Worm (Caenorhabditis elegans) whole organism, early embryonic: Measurements from ENCODE around the gene tps-2.

ENCODE experiments used
- F13C5.2 ChIP-seq: sonication (generic microtip); optimal IDR thresholded peaks from 2 replicates; lab custom pipeline; 2017; ENCODE audit warnings: mild to moderate bottlenecking, missing genetic modification characterization, inconsistent platforms, missing compliant biosample characterization
- ama-1 ChIP-seq: fragments of 150-350 bp; optimal IDR thresholded peaks from 2 replicates; lab custom pipeline; 2014
- ceh-13 ChIP-seq: fragments of 200-800 bp; sonication (Bioruptor generic); optimal IDR thresholded peaks from 2 replicates; lab custom pipeline; 2018; ENCODE audit warnings: mild to moderate bottlenecking, missing genetic modification characterization, missing compliant biosample characterization
- ceh-36 ChIP-seq: sonication (generic microtip); optimal IDR thresholded peaks from 2 replicates; lab custom pipeline; 2016; ENCODE audit warnings: missing genetic modification characterization, inconsistent platforms, missing compliant biosample characterization
- ets-7 ChIP-seq: sonication (generic microtip); optimal IDR thresholded peaks from 2 replicates; lab custom pipeline; 2016; ENCODE audit warnings: missing genotype, missing genetic modification characterization, missing compliant biosample characterization
- hmbx-1 ChIP-seq: sonication (generic microtip); optimal IDR thresholded peaks from 2 replicates; lab custom pipeline; 2016; ENCODE audit warnings: mild to moderate bottlenecking, missing genetic modification characterization, missing compliant biosample characterization
- pes-1 ChIP-seq: fragments of 200-800 bp; sonication (Bioruptor generic); IDR thresholded peaks from 2 replicates; pipeline ENCODE4 v1.3.6; 2022; ENCODE audit warnings: missing genetic modification reagents, missing genetic modification characterization, missing compliant biosample characterization
- scrt-1 ChIP-seq: fragments of 200-800 bp; sonication (Bioruptor generic); IDR thresholded peaks from 2 replicates; pipeline ENCODE4 v1.3.6; 2022; ENCODE audit warnings: missing genetic modification characterization, missing compliant biosample characterization
- tbx-11 ChIP-seq: fragments of 200-800 bp; sonication (Bioruptor generic); IDR thresholded peaks from 2 replicates; pipeline ENCODE4 v1.3.6; 2022; ENCODE audit warnings: missing genetic modification characterization, missing compliant biosample characterization
- tbx-37 ChIP-seq: fragments of 200-800 bp; sonication (Bioruptor generic); conservative IDR thresholded peaks from 2 replicates; pipeline ENCODE4 v1.3.6; 2022; ENCODE audit warnings: missing genetic modification reagents, missing genetic modification characterization, missing compliant biosample characterization

DNA sequence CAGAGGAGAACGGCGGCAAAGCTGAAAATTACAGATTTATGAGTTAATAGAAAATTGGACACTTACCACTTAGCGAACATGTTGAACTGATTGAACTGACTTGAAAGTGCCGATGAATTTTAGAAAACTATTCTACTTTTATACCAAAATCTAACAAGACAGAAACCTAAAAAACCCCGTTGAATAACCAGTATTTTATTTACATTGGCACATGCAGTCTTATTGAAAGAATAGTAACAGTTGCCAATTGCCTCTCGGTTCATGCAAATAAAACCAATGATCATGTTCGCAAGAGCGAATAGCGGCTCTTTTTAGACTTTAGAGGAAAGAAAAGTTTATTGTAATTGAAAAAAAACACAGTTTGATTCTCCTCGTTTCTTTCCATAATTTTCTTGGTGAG, 12.5 kb upstream of the tps-2 start, which contains the start of gene nspb-10:
- TF ChIP-seq ama-1 (lab: Kevin White, UChicago) (no peak), hmbx-1 (tag; lab: Kevin White, UChicago) (no peak), tbx-11 (GFP tag; lab: Robert Waterston, UW) (no peak), ets-7 (tag; lab: Kevin White, UChicago) (no peak), scrt-1 (GFP tag; lab: Robert Waterston, UW) (no peak), ceh-13 (GFP tag; lab: Kevin White, UChicago) (no peak), ceh-36 (tag; lab: Kevin White, UChicago) (no peak), pes-1 (GFP tag; lab: Robert Waterston, UW) (no peak), F13C5.2 (no peak), tbx-37 (GFP tag; lab: Robert Waterston, UW) (no peak)
